Fruit fly (Drosophila melanogaster) whole organism, pupa: Measurements from ENCODE around the gene CG16986.

ENCODE experiments used
- CG10348 ChIP-seq: fragments of 200-800 bp; sonication (Bioruptor generic); IDR thresholded peaks from 2 replicates; pipeline ENCODE4 v1.3.6; 2022; ENCODE audit warnings: missing biosample characterization, missing genetic modification characterization
- CG14655 ChIP-seq: fragments of 200-800 bp; sonication (Bioruptor generic); optimal IDR thresholded peaks from 3 replicates; lab custom pipeline; 2017; ENCODE audit warnings: mild to moderate bottlenecking, missing biosample characterization, missing genetic modification reagents, missing genetic modification characterization
- CG15710 ChIP-seq: fragments of 200-800 bp; sonication (Bioruptor generic); optimal IDR thresholded peaks from 2 replicates; lab custom pipeline; 2018; ENCODE audit warnings: missing biosample characterization, mild to moderate bottlenecking, missing genetic modification characterization, moderate library complexity
- CG34367 ChIP-seq: fragments of 200-800 bp; sonication (Bioruptor generic); optimal IDR thresholded peaks from 2 replicates; lab custom pipeline; 2018; ENCODE audit warnings: missing biosample characterization, mild to moderate bottlenecking, missing genetic modification characterization
- CG4496 ChIP-seq: fragments of 200-800 bp; sonication (Bioruptor generic); IDR thresholded peaks from 3 replicates; pipeline ENCODE4 v1.3.6; 2022; ENCODE audit warnings: missing biosample characterization, missing genetic modification characterization
- CG8301 ChIP-seq: fragments of 200-800 bp; sonication (Bioruptor generic); optimal IDR thresholded peaks from 2 replicates; lab custom pipeline; 2018; ENCODE audit warnings: missing biosample characterization, mild to moderate bottlenecking, missing genetic modification characterization
- CG9948 ChIP-seq: fragments of 200-800 bp; sonication (Bioruptor generic); optimal IDR thresholded peaks from 2 replicates; lab custom pipeline; 2018; ENCODE audit warnings: missing biosample characterization, mild to moderate bottlenecking, missing genetic modification characterization, moderate library complexity
- EcR ChIP-seq: fragments of 200-800 bp; sonication (Bioruptor generic); optimal IDR thresholded peaks from 3 replicates; lab custom pipeline; 2019; ENCODE audit warnings: missing biosample characterization, missing genetic modification characterization, mild to moderate bottlenecking, moderate library complexity, missing genetic modification reagents
- Ets98B ChIP-seq: fragments of 200-800 bp; sonication (Bioruptor generic); IDR thresholded peaks from 2 replicates; pipeline ENCODE4 v1.3.6; 2022; ENCODE audit warnings: missing biosample characterization, missing genetic modification characterization
- Pif1A ChIP-seq: fragments of 200-800 bp; sonication (Bioruptor generic); optimal IDR thresholded peaks from 3 replicates; lab custom pipeline; 2016; ENCODE audit warnings: missing biosample characterization, missing genetic modification characterization
- Snoo ChIP-seq: fragments of 200-800 bp; sonication (Bioruptor generic); optimal IDR thresholded peaks from 3 replicates; lab custom pipeline; 2017; ENCODE audit warnings: missing biosample characterization, mild to moderate bottlenecking, missing genetic modification characterization, inconsistent platforms
- gl ChIP-seq: fragments of 200-800 bp; sonication (Bioruptor generic); optimal IDR thresholded peaks from 2 replicates; lab custom pipeline; 2018; ENCODE audit warnings: missing biosample characterization, mild to moderate bottlenecking, missing genetic modification characterization

DNA sequence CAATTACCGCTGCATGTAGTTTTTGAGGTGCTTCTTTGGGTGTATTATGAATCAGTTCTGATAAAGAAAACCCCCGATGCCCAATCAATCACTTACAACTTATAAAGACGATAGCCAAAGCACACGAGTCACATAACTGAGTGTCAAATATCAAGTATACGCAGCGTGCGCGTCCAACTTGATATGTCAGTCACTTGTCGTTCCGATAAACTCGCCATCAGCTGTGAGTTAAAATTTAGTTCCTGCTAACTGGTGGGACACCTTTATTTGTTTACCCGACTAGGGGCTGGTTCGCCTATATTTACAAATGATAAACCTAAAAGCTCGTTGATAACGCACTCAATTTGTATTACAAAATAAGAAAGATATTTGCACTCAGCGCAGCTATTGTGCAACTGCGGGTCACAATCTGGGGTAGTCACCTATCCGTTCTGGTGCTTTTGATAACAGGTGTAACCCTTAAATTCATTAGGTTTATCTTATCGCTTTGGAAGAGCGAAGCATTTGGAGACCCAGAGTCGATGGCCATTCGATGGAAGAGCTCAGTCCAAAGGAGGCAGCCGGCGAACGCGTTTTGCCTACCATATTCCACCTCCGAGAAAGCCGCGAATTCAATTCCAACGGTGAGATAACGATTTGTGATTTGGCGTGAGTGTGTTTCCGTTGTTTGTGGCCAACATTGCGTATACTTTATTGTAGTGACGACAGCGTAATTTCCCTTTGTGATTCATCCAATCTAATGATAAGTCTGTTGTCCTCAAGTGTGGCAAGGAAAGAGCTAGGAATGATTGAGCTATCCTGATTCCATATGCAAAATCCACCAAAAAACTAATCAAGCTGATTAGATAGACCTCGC is 47.6 kb downstream of the CG16986 start, which contains the start of gene CG1246:
- TF ChIP-seq gl (tag; lab: Kevin White, UChicago) (no peak), CG9948 (no peak), CG15710 (tag; lab: Kevin White, UChicago) (no peak), Ets98B (no peak), Snoo (no peak), EcR (GFP tag; lab: Kevin White, UChicago) (no peak), CG34367 (tag; lab: Kevin White, UChicago) (no peak), CG4496 (GFP tag; lab: Robert Waterston, UW) (no peak), CG14655 (no peak), CG8301 (tag; lab: Kevin White, UChicago) (no peak), Pif1A (GFP tag; lab: Kevin White, UChicago) (no peak), CG10348 (no peak)
